Worm (Caenorhabditis elegans) whole organism, young adult: ENCODE data around the gene K12H6.10.

Source experiments
- B0336.3 ChIP-seq: fragments of 200-800 bp; sonication (Bioruptor generic); IDR thresholded peaks from 2 replicates; pipeline ENCODE4 v1.3.6; 2022; ENCODE audit warnings: missing genetic modification characterization, missing compliant biosample characterization
- C06A6.2 ChIP-seq: fragments of 200-800 bp; sonication (Bioruptor generic); conservative IDR thresholded peaks from 2 replicates; pipeline ENCODE4 v1.3.6; 2022; ENCODE audit warnings: missing genetic modification characterization, missing compliant biosample characterization
- C17E4.6 ChIP-seq: fragments of 200-800 bp; sonication (Bioruptor generic); IDR thresholded peaks from 2 replicates; pipeline ENCODE4 v1.3.6; 2022; ENCODE audit warnings: missing genetic modification reagents, missing genetic modification characterization, missing compliant biosample characterization
- F49E8.2 ChIP-seq: sonication (generic microtip); optimal IDR thresholded peaks from 3 replicates; lab custom pipeline; 2017; ENCODE audit warnings: missing genetic modification characterization, mild to moderate bottlenecking, missing compliant biosample characterization, antibody characterized with exemption, moderate library complexity; ENCODE audit not compliant: insufficient read depth
- dox-1 ChIP-seq: fragments of 200-800 bp; sonication (Bioruptor generic); IDR thresholded peaks from 2 replicates; pipeline ENCODE4 v1.3.6; 2022; ENCODE audit warnings: missing genetic modification reagents, missing genetic modification characterization, missing compliant biosample characterization
- madf-10 ChIP-seq: sonication (generic microtip); optimal IDR thresholded peaks from 2 replicates; lab custom pipeline; 2016; ENCODE audit warnings: mild to moderate bottlenecking, missing genetic modification characterization, missing compliant biosample characterization
- snpc-4 ChIP-seq, 5 experiments: fragments of 150-350 bp in 1 of 5; sonication (generic microtip) in 4 of 5; optimal IDR thresholded peaks; 2 replicates each; lab custom pipeline; 2014 to 2018; ENCODE audit warnings: missing genetic modification characterization in 5 of 5, missing biosample characterization in 3 of 5, antibody characterized with exemption in 2 of 5, mild to moderate bottlenecking in 2 of 5, missing compliant biosample characterization in 2 of 5, missing genotype in 2 of 5, moderate library complexity in 2 of 5, missing genetic modification reagents in 1 of 5

ce11 chrII:2816676-2817075 lies 6.0 kb upstream of the K12H6.10 start, which contains the start of gene set-13:
- TF ChIP-seq snpc-4 (GFP tag; optimal IDR thresholded peaks at IDR 0.05; lab: Kevin White, UChicago) (no peak), snpc-4 (tag; optimal IDR thresholded peaks at IDR 0.05; lab: Kevin White, UChicago) (no peak), F49E8.2 (no peak), dox-1 (no peak), madf-10 (tag; lab: Kevin White, UChicago) (no peak), C17E4.6 (GFP tag; lab: Robert Waterston, UW) (no peak), B0336.3 (GFP tag; lab: Robert Waterston, UW) (no peak), C06A6.2 (GFP tag; lab: Robert Waterston, UW) (no peak)
